Fruit fly (Drosophila melanogaster) whole organism, larva: Measurements from ENCODE around the gene CG5131.
A peak's percentile ranks its signal among the peaks of the same experiment; 100 is the strongest.

Experiments
- noc ChIP-seq: fragments of 200-800 bp; sonication (Bioruptor generic); optimal IDR thresholded peaks from 3 replicates; lab custom pipeline; 2019; ENCODE audit warnings: missing biosample characterization, mild to moderate bottlenecking, missing genetic modification characterization, moderate library complexity

Gene CG5131

DNA sequence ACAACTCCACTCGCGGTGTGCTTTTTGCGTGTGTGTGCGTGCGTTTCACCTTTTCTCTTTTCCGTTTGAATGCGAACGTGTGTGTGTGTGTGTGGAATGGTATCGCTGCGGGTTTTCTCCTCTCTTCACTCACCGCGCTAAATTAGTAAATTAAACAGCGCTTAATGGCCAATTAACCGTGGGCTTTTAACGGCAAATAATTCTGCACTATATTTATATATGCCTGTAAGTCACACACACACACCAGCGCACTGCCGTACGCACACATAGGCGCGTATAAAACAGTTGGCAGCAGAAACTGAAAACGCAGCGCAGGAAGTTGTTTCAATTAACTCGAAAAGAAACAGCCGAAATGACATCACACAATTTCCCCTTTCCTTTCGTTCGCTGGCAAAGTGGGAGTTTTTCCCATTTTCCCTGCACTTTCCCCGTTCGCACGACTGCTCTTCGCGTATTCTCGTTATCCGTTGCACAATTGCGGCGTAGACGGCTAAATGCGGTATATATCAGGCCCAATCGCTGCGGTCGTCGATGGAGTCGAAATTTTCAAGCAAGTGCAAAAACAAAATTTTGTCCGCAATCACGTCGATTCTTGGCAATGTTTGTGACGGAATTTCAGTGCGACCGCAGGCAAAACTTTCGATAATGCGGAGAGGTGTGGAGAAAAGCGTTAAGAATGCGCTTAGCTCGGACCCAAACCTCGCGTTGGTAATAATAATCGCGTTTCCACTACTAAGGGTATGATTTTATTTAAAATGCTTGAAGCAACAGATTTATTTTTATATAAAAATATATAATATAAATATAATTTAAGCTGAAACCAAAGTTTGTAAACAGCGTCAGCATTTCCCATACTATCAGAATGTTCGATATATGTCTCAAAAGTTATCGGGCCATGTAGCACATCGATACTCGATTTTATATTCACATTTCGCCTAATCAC lies 11.4 kb upstream of the CG5131 start, which contains the start of gene BicD:
BicD (minus strand) TSS at position 634 of the 943 bp plus-strand sequence.
- no peak for TF ChIP-seq noc (tag; lab: Kevin White, UChicago)

DNA sequence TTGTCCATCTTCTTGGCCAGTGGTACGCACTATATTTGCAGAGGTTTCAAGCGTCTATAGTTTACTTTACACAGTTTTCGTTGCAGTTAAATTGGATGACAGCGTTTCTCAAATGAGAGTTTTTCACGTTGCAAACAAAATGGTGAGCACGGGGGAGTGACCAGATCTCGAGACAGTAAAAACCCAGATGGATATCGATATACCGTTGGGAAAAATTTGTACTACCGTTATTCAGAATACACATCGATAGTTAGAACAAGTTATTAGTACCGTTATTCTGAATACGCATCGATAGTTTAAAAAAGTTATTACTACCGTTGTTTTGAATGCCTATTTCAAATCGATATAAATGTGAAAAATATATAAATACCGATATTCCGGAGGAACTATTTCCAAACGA lies 6.6 kb upstream of the CG5131 start, which contains the start of gene cass:
cass (minus strand) TSS at position 179 of the 400 bp plus-strand sequence.
- no peak for TF ChIP-seq noc (tag; lab: Kevin White, UChicago)

DNA sequence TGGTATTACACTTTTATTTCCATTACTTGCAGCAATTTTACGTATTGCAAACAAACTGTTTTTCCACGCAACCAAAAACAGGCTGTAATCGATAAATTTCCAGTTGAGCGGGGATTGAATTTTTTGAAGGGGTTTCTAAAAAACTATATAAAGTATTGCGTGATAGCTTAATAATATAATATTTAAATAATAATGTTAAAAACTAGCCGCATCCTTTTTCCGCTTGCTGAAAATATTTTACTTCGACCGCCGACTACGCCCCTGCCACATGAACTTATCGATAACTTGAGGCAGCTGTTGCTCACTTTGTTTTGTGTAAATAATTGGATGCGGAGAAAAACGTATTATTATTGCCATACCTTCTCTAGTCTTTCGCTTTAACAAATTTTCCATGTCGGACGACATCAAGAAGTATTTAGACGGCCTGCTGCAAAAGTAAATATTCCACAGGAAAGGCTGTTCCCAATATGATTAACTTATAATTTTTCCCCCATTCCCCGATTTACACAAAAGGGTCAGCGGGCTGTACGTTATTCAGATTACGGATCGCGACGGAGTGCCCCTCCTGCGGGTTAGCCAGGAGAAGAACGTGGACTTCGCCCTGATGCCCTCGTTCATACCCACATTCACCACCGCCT lies 3.2 kb upstream of the CG5131 start, which contains the start of the genes fws and Lamtor3:
fws (minus strand) TSS at position 87 of the 638 bp plus-strand sequence.
Lamtor3 (plus strand) TSS at position 289 of the 638 bp plus-strand sequence.
- TF ChIP-seq noc (tag; lab: Kevin White, UChicago): peak; percentile 96

DNA sequence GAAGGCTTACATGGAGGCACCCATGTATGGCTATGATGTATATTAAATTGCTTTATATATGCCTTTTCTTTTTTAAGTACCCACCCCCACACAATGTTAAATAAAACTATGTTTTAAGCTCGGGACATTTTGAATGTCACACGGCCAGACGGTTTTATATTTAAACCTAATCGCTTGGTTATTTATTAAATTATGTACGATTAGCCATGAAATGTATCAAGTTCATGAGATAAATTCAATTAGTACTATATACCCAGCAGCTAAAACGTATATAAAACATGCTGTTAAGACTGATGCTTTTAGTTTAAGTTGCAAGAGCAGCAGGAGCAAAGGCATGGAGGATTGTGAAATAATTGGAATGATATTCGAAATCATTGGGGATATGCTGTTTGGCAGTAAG lies 1.2 kb downstream of the CG5131 start, which contains the start of the genes CG43221 and CG43645:
CG43221 (plus strand) TSS at position 301 of the 400 bp plus-strand sequence.
CG43645 (plus strand) TSS at position 301 of the 400 bp plus-strand sequence.
- no peak for TF ChIP-seq noc (tag; lab: Kevin White, UChicago)

DNA sequence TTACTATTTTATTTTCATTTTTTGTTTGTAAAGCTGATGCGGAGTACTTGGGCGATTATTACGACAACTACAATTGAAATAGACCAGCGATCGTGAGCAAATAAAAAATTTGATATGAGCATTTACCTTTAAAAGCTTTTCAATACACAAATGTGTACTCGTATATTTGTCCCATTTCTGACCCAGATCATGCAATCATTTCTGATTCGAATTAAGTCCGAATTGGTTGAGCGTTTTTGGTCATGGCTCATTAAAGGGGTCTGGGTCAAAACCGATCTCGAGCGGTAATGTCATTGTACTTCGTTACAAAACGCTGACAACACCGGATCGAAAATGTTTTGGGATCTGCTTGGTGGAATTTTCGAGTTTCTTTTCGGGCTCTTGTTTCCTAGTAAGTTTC lies 2.0 kb downstream of the CG5131 start, which contains the start of gene CG43220:
CG43220 (plus strand) TSS at position 301 of the 400 bp plus-strand sequence.
- no peak for TF ChIP-seq noc (tag; lab: Kevin White, UChicago)

DNA sequence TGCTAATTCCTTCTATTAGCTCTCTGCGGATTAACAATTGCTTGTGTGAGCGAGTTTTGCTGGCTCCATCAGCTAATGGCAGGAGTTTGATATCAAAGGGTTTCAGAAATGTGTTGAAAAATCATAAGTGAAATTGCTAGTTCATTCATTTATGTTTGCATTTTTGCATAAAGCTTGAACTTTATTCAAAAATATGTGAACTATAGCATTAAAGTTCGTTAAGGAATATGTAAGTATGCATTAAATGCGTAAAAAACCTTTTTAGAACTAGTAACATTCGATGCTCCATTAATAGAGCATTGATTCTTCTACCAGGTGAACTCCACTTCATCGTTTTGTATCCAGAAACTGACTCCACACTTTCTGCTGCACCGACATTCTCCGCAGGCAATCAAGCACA lies 8.4 kb downstream of the CG5131 start:
- TF ChIP-seq noc (tag; lab: Kevin White, UChicago): no peak

DNA sequence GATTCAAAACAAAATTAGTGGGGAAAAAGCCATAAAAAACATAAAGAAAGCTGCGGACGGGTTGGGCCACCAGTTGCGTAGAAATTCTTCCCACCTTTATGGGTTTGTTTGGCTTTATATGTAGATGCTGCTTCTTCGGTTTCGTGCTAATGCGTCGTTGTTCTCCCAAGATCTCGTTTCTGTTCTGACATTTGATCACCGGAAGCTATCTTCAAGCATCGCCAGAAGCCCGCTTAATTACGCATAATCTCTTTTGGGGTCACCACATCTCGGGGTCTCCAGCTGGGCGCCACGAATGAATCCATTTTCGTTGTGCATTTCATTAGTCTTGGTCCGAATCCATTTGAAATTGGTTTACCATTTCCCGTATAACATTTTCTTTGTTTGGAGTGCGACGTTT lies 11.5 kb downstream of the CG5131 start:
- TF ChIP-seq noc (tag; lab: Kevin White, UChicago): no peak

DNA sequence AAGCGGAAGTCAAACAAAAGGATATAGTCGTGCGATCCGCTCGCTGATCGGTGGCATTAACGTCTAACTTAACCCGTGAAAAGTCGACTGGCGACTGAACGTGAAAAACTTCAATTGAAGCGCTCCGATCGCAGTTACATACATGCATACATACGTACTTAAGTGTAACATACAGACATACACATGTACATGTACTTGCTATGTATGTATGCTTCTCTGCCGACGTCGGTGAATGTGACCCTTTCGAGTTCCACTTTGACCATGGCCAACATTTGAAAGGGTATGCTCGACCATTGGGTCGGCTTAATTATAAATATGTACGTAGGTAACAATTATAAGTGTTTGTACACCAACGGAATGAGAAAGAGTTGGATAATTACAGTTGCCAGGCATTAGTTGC lies 12.8 kb downstream of the CG5131 start, which contains the start of gene qua:
qua (minus strand) TSS at position 101 of the 400 bp plus-strand sequence.
- no peak for TF ChIP-seq noc (tag; lab: Kevin White, UChicago)

DNA sequence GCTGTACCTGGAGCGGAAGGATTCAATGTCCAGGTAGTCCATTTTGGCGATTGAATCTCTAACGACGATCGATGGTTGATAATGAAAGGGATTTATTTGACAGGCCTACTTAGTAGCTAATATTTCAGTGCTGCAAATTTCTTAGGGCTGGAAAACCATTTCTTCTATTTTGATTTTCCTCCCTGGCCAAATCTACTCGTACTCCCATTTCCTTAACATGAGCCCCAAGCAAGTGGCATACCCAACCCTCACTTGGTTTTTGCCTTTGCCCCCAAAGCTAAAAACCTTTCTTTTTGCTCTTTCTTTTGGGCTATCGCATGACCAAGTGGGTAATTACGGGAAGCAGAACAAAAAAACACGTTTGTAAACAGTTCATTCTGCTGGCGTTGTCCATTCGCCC lies 14.4 kb downstream of the CG5131 start, which contains the start of gene CG15142:
CG15142 (minus strand) TSS at position 101 of the 400 bp plus-strand sequence.
- TF ChIP-seq noc (tag; lab: Kevin White, UChicago): no peak

DNA sequence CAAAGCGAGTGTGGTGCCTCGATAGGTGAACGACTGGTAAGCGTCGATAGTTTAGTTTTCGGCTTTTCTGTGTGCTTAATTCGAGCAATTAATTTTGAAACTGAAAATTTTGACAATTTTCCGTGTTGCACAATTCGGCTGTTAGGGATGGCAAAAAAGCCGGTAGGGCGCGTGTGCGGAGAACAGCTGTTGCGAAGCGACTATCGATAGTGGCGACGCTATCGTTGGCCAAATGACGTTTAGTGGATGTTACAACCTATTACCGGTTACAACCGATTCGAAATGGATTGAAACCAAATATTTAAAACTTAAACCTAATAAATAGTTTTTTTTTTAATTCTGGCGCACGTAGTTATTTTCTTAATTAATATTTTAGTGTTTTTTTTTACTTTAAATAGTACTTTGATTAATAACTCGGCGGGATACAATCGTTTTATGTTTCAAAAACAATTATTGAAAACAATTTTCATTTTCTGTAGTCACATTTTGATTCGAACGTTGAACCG lies 16.7 kb downstream of the CG5131 start, which contains the start of the genes mEFTs and Dhc36C:
mEFTs (minus strand) TSS at position 161 of the 506 bp plus-strand sequence.
Dhc36C (plus strand) TSS at position 456 of the 506 bp plus-strand sequence.
- TF ChIP-seq noc (tag; lab: Kevin White, UChicago): no peak

DNA sequence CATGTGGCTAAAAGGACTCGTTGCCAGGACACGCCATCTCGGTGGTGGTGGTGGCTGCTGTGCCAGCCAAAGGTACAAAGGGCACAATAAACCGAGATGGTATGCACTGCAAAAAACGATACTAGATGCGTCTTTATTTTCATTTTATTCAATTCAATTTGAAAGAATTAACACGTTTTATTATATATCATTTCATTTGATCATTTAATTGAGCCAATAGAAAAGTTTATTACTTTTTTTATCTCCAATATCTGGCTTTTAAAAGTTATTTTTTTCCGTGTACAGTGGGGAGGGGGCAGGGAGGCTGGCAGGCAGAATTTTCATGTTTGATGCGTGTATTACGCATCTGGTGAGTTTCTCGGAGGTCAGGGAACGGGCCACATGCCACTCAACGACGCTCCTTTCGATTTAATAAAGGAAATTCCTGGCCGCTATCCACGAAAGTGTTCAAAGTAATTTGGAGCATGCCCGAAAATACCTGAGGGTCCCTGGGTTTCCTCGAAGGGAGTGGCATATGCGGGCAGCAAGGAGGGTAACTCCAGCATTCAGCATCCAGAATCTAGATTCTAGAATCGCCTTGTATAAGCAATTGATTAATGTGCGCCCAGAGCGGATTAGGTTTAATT lies 29.9 kb downstream of the CG5131 start:
- peak; percentile 32 for TF ChIP-seq noc (tag; lab: Kevin White, UChicago)

DNA sequence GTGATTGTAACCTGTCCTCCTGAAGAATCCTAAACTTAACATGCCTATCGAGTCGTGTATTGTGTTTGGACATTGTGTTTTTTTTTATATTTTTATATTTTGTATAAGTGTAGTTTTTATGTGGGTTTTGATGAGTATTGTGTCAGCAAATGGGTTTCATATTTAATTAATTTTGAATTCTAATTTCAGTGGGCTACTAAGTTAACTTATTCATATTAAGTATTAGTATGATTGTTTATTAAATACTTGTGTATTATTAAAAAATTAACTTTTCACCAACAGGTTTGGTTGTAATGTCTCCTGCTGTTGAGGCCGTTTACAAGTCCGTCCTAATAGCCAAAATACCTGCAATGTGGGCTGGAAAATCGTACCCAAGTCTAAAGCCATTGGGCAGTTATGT lies 40.1 kb downstream of the CG5131 start, which contains the start of gene CG15143:
CG15143 (minus strand) TSS at position 101 of the 400 bp plus-strand sequence.
- TF ChIP-seq noc (tag; lab: Kevin White, UChicago): no peak

DNA sequence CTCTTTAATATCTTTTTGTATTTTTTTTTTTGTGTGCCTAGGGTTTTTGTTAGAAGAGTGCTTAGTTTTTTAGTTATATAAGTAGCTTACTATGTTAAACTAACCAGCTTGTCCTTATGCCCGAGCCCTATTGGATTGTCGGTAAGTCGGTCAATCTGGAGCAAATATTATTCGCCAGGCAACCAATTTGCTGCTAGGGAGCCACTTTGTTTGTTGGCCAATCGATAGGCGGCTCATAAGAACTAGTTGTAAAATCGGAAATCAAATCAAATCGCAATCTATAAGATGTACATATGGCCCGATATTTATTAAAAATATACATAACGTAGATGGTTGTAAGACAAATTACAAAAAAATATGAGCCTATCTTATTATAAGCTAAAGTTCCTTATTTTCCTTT lies 44.7 kb downstream of the CG5131 start, which contains the start of gene CG15144:
CG15144 (minus strand) TSS at position 101 of the 400 bp plus-strand sequence.
- TF ChIP-seq noc (tag; lab: Kevin White, UChicago): no peak

DNA sequence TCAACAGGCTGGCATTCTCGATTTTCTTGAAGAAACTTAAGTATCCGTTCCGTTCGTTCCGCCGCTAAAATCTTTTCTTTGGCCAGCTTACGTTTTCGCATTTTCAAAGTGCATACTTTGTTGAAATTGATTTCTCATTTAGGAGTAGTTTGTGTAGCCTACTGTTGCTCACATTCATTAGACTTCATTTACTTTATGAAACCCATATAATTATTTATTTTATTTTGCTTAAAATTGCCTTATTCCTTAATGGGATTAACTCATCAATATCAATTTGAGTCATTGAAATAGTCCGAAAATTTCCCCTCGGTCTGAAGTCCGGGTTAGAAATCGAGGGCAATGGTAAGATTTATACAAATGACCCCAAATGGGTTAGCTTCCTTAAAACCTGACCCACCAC lies 47.8 kb downstream of the CG5131 start, which contains the start of gene CG15145:
CG15145 (minus strand) TSS at position 101 of the 400 bp plus-strand sequence.
- TF ChIP-seq noc (tag; lab: Kevin White, UChicago): no peak
